Worm (Caenorhabditis elegans) whole organism, L4 larva: ENCODE data around the gene rhr-2.

Experiments used
- F44E2.7 ChIP-seq: fragments of 200-800 bp; sonication (Bioruptor generic); IDR thresholded peaks from 2 replicates; pipeline ENCODE4 v2.1.2; 2022; ENCODE audit warnings: missing genetic modification characterization, missing compliant biosample characterization
- F49E8.2 ChIP-seq: sonication (generic microtip); optimal IDR thresholded peaks from 2 replicates; lab custom pipeline; 2016; ENCODE audit warnings: missing compliant biosample characterization, mild to moderate bottlenecking, missing genetic modification characterization, borderline replicate concordance
- T20F7.1 ChIP-seq: fragments of 200-800 bp; sonication (Bioruptor generic); optimal IDR thresholded peaks from 2 replicates; lab custom pipeline; 2018; ENCODE audit warnings: mild to moderate bottlenecking, missing genetic modification characterization, missing compliant biosample characterization
- aha-1 ChIP-seq: fragments of 150-350 bp; peaks from one replicate; lab custom pipeline; 2014; ENCODE audit warnings: missing biosample characterization, missing genetic modification characterization
- aly-2 ChIP-seq: sonication (generic microtip); optimal IDR thresholded peaks from 2 replicates; lab custom pipeline; 2018; ENCODE audit warnings: missing biosample characterization, missing genetic modification characterization
- ceh-28 ChIP-seq: fragments of 150-350 bp; optimal IDR thresholded peaks from 2 replicates; lab custom pipeline; 2014; ENCODE audit warnings: missing biosample characterization, missing genetic modification reagents, missing genetic modification characterization
- cey-2 ChIP-seq: sonication (generic microtip); optimal IDR thresholded peaks from 3 replicates; lab custom pipeline; 2017; ENCODE audit warnings: missing genetic modification characterization, mild to moderate bottlenecking, missing compliant biosample characterization, antibody characterized with exemption, borderline replicate concordance; ENCODE audit not compliant: insufficient read depth
- daf-16 ChIP-seq, 3 experiments: sonication (generic microtip); optimal IDR thresholded peaks; 2 replicates each; lab custom pipeline; 2016 to 2017; ENCODE audit warnings: missing genetic modification characterization in 3 of 3, missing genetic modification reagents in 3 of 3, mild to moderate bottlenecking in 2 of 3, missing compliant biosample characterization in 2 of 3, missing biosample characterization in 1 of 3, moderate library complexity in 1 of 3
- daf-19 ChIP-seq: fragments of 200-800 bp; sonication (Bioruptor generic); conservative IDR thresholded peaks from 2 replicates; pipeline ENCODE4 v1.3.6; 2022; ENCODE audit warnings: missing genetic modification characterization, missing compliant biosample characterization
- egl-43 ChIP-seq: fragments of 200-800 bp; sonication (Bioruptor generic); IDR thresholded peaks from 2 replicates; pipeline ENCODE4 v1.3.6; 2022; ENCODE audit warnings: missing genetic modification reagents, missing genetic modification characterization, missing compliant biosample characterization
- hlh-11 ChIP-seq: fragments of 200-800 bp; sonication (Bioruptor generic); optimal IDR thresholded peaks from 2 replicates; lab custom pipeline; 2018; ENCODE audit warnings: mild to moderate bottlenecking, missing genetic modification characterization, missing compliant biosample characterization
- lin-1 ChIP-seq: fragments of 200-800 bp; sonication (Bioruptor generic); IDR thresholded peaks from 2 replicates; pipeline ENCODE4 v1.3.6; 2022; ENCODE audit warnings: missing genetic modification reagents, missing genetic modification characterization, missing compliant biosample characterization
- lin-15B ChIP-seq: fragments of 150-350 bp; sonication (generic microtip); optimal IDR thresholded peaks from 3 replicates; lab custom pipeline; 2014; ENCODE audit warnings: missing biosample characterization, missing genetic modification characterization
- lin-39 ChIP-seq: fragments of 150-350 bp; optimal IDR thresholded peaks from 2 replicates; lab custom pipeline; 2014; ENCODE audit warnings: missing biosample characterization, missing genetic modification reagents, missing genetic modification characterization
- madf-5 ChIP-seq, 2 experiments: fragments of 200-800 bp; sonication (Bioruptor generic); IDR thresholded peaks; 2 replicates each; pipeline ENCODE4 v1.3.6; 2022; ENCODE audit warnings: missing compliant biosample characterization in 2 of 2, missing genetic modification characterization in 2 of 2
- mdt-29 ChIP-seq: fragments of 200-800 bp; sonication (Bioruptor generic); IDR thresholded peaks from 2 replicates; pipeline ENCODE4 v1.3.6; 2022; ENCODE audit warnings: missing genetic modification reagents, missing genetic modification characterization, missing compliant biosample characterization
- mxl-2 ChIP-seq: fragments of 200-800 bp; sonication (Bioruptor generic); conservative IDR thresholded peaks from 2 replicates; pipeline ENCODE4 v1.3.6; 2022; ENCODE audit warnings: missing genetic modification reagents, missing genetic modification characterization, missing compliant biosample characterization
- nhr-48 ChIP-seq: sonication (generic microtip); optimal IDR thresholded peaks from 2 replicates; lab custom pipeline; 2016; ENCODE audit warnings: mild to moderate bottlenecking, missing genetic modification characterization, missing compliant biosample characterization
- nhr-6 ChIP-seq: fragments of 150-350 bp; optimal IDR thresholded peaks from 2 replicates; lab custom pipeline; 2014; ENCODE audit warnings: missing biosample characterization, missing genetic modification characterization
- nhr-77 ChIP-seq: fragments of 150-350 bp; optimal IDR thresholded peaks from 2 replicates; lab custom pipeline; 2014; ENCODE audit warnings: missing biosample characterization, missing genetic modification characterization
- pha-4 ChIP-seq, 2 experiments: fragments of 150-350 bp in 1 of 2; fragments of 200-800 bp in 1 of 2; sonication (Bioruptor generic) in 1 of 2; IDR thresholded peaks in 1 of 2; optimal IDR thresholded peaks in 1 of 2; 2 replicates each; pipeline versions ENCODE4 v1.3.6 to Lab custom; 2014 to 2022; ENCODE audit warnings: missing genetic modification characterization in 2 of 2, missing genetic modification reagents in 2 of 2, missing biosample characterization in 1 of 2, missing compliant biosample characterization in 1 of 2
- skn-1 ChIP-seq: fragments of 150-350 bp; optimal IDR thresholded peaks from 2 replicates; lab custom pipeline; 2014; ENCODE audit warnings: missing biosample characterization, missing genetic modification characterization
- spr-3 ChIP-seq: fragments of 200-800 bp; sonication (Bioruptor generic); optimal IDR thresholded peaks from 2 replicates; lab custom pipeline; 2018; ENCODE audit warnings: mild to moderate bottlenecking, missing genetic modification characterization, missing compliant biosample characterization
- vab-7 ChIP-seq: fragments of 200-800 bp; sonication (Bioruptor generic); IDR thresholded peaks from 2 replicates; pipeline ENCODE4 v1.3.6; 2022; ENCODE audit warnings: missing genetic modification reagents, missing genetic modification characterization, missing compliant biosample characterization

rhr-2 gene

ce11 chrV:11680519-11681203, 49.3 kb downstream of the rhr-2 start (continued):
- TF ChIP-seq aly-2 (tag; lab: Kevin White, UChicago) (no peak), spr-3 (GFP tag; lab: Kevin White, UChicago) (no peak), F49E8.2 (tag; lab: Kevin White, UChicago) (no peak), F44E2.7 (no peak), nhr-77 (tag; lab: Kevin White, UChicago) (no peak), lin-1 (GFP tag; lab: Robert Waterston, UW) (no peak), mxl-2 (no peak), pha-4 (GFP tag; IDR thresholded peaks at IDR 0.05; lab: Robert Waterston, UW) (no peak), pha-4 (tag; optimal IDR thresholded peaks at IDR 0.05; lab: Kevin White, UChicago) (no peak), vab-7 (GFP tag; lab: Robert Waterston, UW) (no peak), nhr-6 (tag; lab: Kevin White, UChicago) (no peak), hlh-11 (tag; lab: Kevin White, UChicago) (peak; percentile 8), mdt-29 (GFP tag; lab: Robert Waterston, UW) (no peak), cey-2 (tag; lab: Kevin White, UChicago) (no peak), egl-43 (GFP tag; lab: Robert Waterston, UW) (no peak), nhr-48 (tag; lab: Kevin White, UChicago) (no peak), lin-15B (tag; lab: Kevin White, UChicago) (no peak), lin-39 (tag; lab: Kevin White, UChicago) (no peak), aha-1 (tag; lab: Kevin White, UChicago) (peak; percentile 85), daf-16 (GFP tag; optimal IDR thresholded peaks at IDR 0.05; lab: Kevin White, UChicago) (no peak), daf-16 (tag; optimal IDR thresholded peaks at IDR 0.05; lab: Kevin White, UChicago) (no peak), skn-1 (tag; lab: Kevin White, UChicago) (no peak), madf-5 (GFP tag; IDR thresholded peaks at IDR 0.05; lab: Robert Waterston, UW) (no peak), ceh-28 (tag; lab: Kevin White, UChicago) (no peak), daf-19 (no peak), T20F7.1 (GFP tag; lab: Kevin White, UChicago) (no peak)
